Fruit fly (Drosophila melanogaster): ENCODE measurements around the gene CG31780.
A peak's percentile ranks its signal among the peaks of the same experiment; 100 is the strongest.

Gene CG31780

DNA sequence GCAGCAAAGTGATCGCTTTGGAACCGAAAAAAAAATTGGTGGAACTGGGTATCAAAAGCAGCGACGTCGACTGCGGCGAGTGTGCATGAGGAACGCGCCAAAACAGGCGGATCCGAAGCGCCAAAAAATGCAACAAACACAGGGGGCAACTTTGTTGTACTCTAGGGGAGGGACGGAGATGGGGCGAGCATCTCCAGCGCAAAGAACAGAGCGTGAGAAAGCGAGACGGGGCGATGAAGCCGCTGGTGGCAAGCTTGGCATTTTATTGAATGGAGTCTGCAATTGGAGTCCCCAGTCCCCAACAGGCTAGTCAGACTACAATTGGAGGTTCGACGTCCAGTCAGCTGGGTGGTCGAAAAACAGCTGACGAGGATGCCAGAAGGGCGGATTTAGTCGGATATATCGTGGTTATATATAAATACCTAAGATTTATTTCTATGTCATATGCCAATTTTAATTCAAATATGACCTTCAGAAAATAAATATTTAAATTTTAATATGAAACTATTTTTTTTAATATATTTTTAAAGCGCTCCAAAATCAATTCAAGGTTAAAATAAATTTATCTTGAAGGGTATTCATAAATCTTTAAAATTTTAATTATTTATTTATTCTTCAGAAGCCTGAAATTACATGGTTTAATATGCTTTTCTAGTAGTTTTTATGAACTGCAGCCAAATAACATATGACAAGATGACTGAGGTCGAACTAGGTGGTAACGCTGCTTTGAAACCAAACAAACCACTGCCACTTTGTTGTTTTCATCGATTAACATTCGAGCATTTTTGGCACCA, 51.0 kb downstream of the CG31780 start:
- TF ChIP-seq noc (tag; optimal IDR thresholded peaks at IDR 0.05) = peak; percentile 93
